Worm (Caenorhabditis elegans): ENCODE results near the gene C35B8.3.

C35B8.3 gene

ce11 chrX:9264636-9265035, 50.9 kb downstream of the C35B8.3 start (continued):
- no peak for TF ChIP-seq daf-12 (tag; optimal IDR thresholded peaks at IDR 0.05)
- no peak for TF ChIP-seq ceh-44 (GFP tag; IDR thresholded peaks at IDR 0.05)
- TF ChIP-seq Y105C5A.15 (GFP tag; IDR thresholded peaks at IDR 0.05), result no peak
- TF ChIP-seq dmd-9 (GFP tag; IDR thresholded peaks at IDR 0.05), result no peak
- no peak for TF ChIP-seq ceh-62 (tag; optimal IDR thresholded peaks at IDR 0.05)
- TF ChIP-seq jun-1 (tag; optimal IDR thresholded peaks at IDR 0.05), result no peak
- TF ChIP-seq saeg-2 (GFP tag; IDR thresholded peaks at IDR 0.05), result 0 out of 2 replicates have a peak, but pooled peaks have one; percentile 20
- no peak for TF ChIP-seq F44E2.7 (GFP tag; IDR thresholded peaks at IDR 0.05)
- peak; percentile 98 for TF ChIP-seq php-3 (GFP tag; IDR thresholded peaks at IDR 0.05)
- TF ChIP-seq lin-39 (tag; optimal IDR thresholded peaks at IDR 0.05), result no peak
- TF ChIP-seq Y5F2A.4 (GFP tag; optimal IDR thresholded peaks at IDR 0.05), result no peak
- peak; percentile 72 for TF ChIP-seq lin-1 (GFP tag; IDR thresholded peaks at IDR 0.05)
- TF ChIP-seq spr-1 (tag; optimal IDR thresholded peaks at IDR 0.05), result no peak
- TF ChIP-seq tra-1 (GFP tag; IDR thresholded peaks at IDR 0.05), result peak; percentile 76
- TF ChIP-seq snpc-4 (tag; optimal IDR thresholded peaks at IDR 0.05), result no peak
- TF ChIP-seq T20F7.1 (GFP tag; optimal IDR thresholded peaks at IDR 0.05), result peak; percentile 8
- TF ChIP-seq duxl-1 (tag; optimal IDR thresholded peaks at IDR 0.05; ENCODE audit: poor library complexity), result no peak
- no peak; the same call in 1 of the 2 replicates for TF ChIP-seq set-16 (GFP tag; IDR thresholded peaks at IDR 0.05)
- no peak for TF ChIP-seq egl-43 (GFP tag; IDR thresholded peaks at IDR 0.05)
- TF ChIP-seq lin-38 (GFP tag; IDR thresholded peaks at IDR 0.05), result peak; percentile 29; the same call in 1 of the 2 replicates
- no peak for TF ChIP-seq mxl-3 (GFP tag; optimal IDR thresholded peaks at IDR 0.05)
- no peak for TF ChIP-seq Y48G9A.11 (GFP tag; IDR thresholded peaks at IDR 0.05)
- 0 out of 2 replicates have a peak, but pooled peaks have one; percentile 25 for TF ChIP-seq mxl-2 (GFP tag; conservative IDR thresholded peaks at IDR 0.05)
- no peak for TF ChIP-seq lir-3 (tag; optimal IDR thresholded peaks at IDR 0.05)
- no peak for TF ChIP-seq sdz-12 (GFP tag; optimal IDR thresholded peaks at IDR 0.05)
- no peak for TF ChIP-seq fos-1 (tag; optimal IDR thresholded peaks at IDR 0.05)
- no peak for TF ChIP-seq nhr-237 (tag; optimal IDR thresholded peaks at IDR 0.05)
- TF ChIP-seq ZK337.2 (GFP tag; IDR thresholded peaks at IDR 0.05), result no peak
- 0 out of 2 replicates have a peak, but pooled peaks have one; percentile 27 for TF ChIP-seq madf-9 (GFP tag; conservative IDR thresholded peaks at IDR 0.05)
- TF ChIP-seq nhr-6 (tag; optimal IDR thresholded peaks at IDR 0.05), result no peak
- TF ChIP-seq F10B5.3 (tag; optimal IDR thresholded peaks at IDR 0.05), result no peak
- no peak for TF ChIP-seq ztf-7 (tag; optimal IDR thresholded peaks at IDR 0.05)
- TF ChIP-seq zip-2 (tag; optimal IDR thresholded peaks at IDR 0.05), result peak; percentile 16
- TF ChIP-seq fkh-10 (GFP tag; optimal IDR thresholded peaks at IDR 0.05), result no peak
- TF ChIP-seq mdl-1 (tag; optimal IDR thresholded peaks at IDR 0.05), result peak in 1 of 2 experiments; percentile 60
- TF ChIP-seq snpc-1.2 (GFP tag; IDR thresholded peaks at IDR 0.05), result no peak
- TF ChIP-seq egl-27 (tag; optimal IDR thresholded peaks at IDR 0.05), result no peak

Data from whole organism, L4 larva.